Worm (Caenorhabditis elegans) whole organism, L4 larva: ENCODE measurements around the gene F40G12.11.
A peak's percentile ranks its signal among the peaks of the same experiment; 100 is the strongest.

ENCODE experiments used
- D1046.2 ChIP-seq: fragments of 200-800 bp; sonication (Bioruptor generic); IDR thresholded peaks from 2 replicates; pipeline ENCODE4 v1.3.6; 2022; ENCODE audit warnings: missing genetic modification characterization, missing compliant biosample characterization
- F44E2.7 ChIP-seq: fragments of 200-800 bp; sonication (Bioruptor generic); IDR thresholded peaks from 2 replicates; pipeline ENCODE4 v2.1.2; 2022; ENCODE audit warnings: missing genetic modification characterization, missing compliant biosample characterization
- T20F7.1 ChIP-seq: fragments of 200-800 bp; sonication (Bioruptor generic); optimal IDR thresholded peaks from 2 replicates; lab custom pipeline; 2018; ENCODE audit warnings: mild to moderate bottlenecking, missing genetic modification characterization, missing compliant biosample characterization
- Y48G9A.11 ChIP-seq: fragments of 200-800 bp; sonication (Bioruptor generic); IDR thresholded peaks from 2 replicates; pipeline ENCODE4 v1.3.6; 2022; ENCODE audit warnings: missing genetic modification reagents, missing genetic modification characterization, missing compliant biosample characterization
- Y5F2A.4 ChIP-seq: fragments of 200-800 bp; sonication (Bioruptor generic); optimal IDR thresholded peaks from 2 replicates; lab custom pipeline; 2018; ENCODE audit warnings: mild to moderate bottlenecking, missing genetic modification characterization, missing compliant biosample characterization
- Y75B8A.6 ChIP-seq: fragments of 200-800 bp; sonication (Bioruptor generic); IDR thresholded peaks from 2 replicates; pipeline ENCODE4 v1.3.6; 2022; ENCODE audit warnings: missing genetic modification reagents, missing genetic modification characterization, missing compliant biosample characterization
- ZK546.5 ChIP-seq, 2 experiments: sonication (generic microtip); optimal IDR thresholded peaks; 2 replicates each; lab custom pipeline; 2017; ENCODE audit warnings: missing biosample characterization in 2 of 2, missing genetic modification characterization in 2 of 2
- ama-1 ChIP-seq: fragments of 150-350 bp; optimal IDR thresholded peaks from 2 replicates; lab custom pipeline; 2014; ENCODE audit warnings: inconsistent platforms, mixed read lengths
- arid-1 ChIP-seq: fragments of 200-800 bp; sonication (Bioruptor generic); conservative IDR thresholded peaks from 2 replicates; pipeline ENCODE4 v1.3.6; 2022; ENCODE audit warnings: missing genetic modification reagents, missing genetic modification characterization, missing compliant biosample characterization
- ceh-28 ChIP-seq: fragments of 150-350 bp; optimal IDR thresholded peaks from 2 replicates; lab custom pipeline; 2014; ENCODE audit warnings: missing biosample characterization, missing genetic modification reagents, missing genetic modification characterization
- ceh-32 ChIP-seq: sonication (generic microtip); optimal IDR thresholded peaks from 2 replicates; lab custom pipeline; 2016; ENCODE audit warnings: mild to moderate bottlenecking, missing genetic modification characterization, missing compliant biosample characterization; ENCODE audit not compliant: poor library complexity
- cey-2 ChIP-seq: sonication (generic microtip); optimal IDR thresholded peaks from 3 replicates; lab custom pipeline; 2017; ENCODE audit warnings: missing genetic modification characterization, mild to moderate bottlenecking, missing compliant biosample characterization, antibody characterized with exemption, borderline replicate concordance; ENCODE audit not compliant: insufficient read depth
- daf-12 ChIP-seq: fragments of 150-350 bp; optimal IDR thresholded peaks from 2 replicates; lab custom pipeline; 2014; ENCODE audit warnings: missing biosample characterization, missing genetic modification reagents, missing genetic modification characterization
- daf-16 ChIP-seq, 3 experiments: sonication (generic microtip); optimal IDR thresholded peaks; 2 replicates each; lab custom pipeline; 2016 to 2017; ENCODE audit warnings: missing genetic modification characterization in 3 of 3, missing genetic modification reagents in 3 of 3, mild to moderate bottlenecking in 2 of 3, missing compliant biosample characterization in 2 of 3, missing biosample characterization in 1 of 3, moderate library complexity in 1 of 3
- daf-19 ChIP-seq: fragments of 200-800 bp; sonication (Bioruptor generic); conservative IDR thresholded peaks from 2 replicates; pipeline ENCODE4 v1.3.6; 2022; ENCODE audit warnings: missing genetic modification characterization, missing compliant biosample characterization
- dmd-8 ChIP-seq: fragments of 200-800 bp; sonication (Bioruptor generic); IDR thresholded peaks from 2 replicates; pipeline ENCODE4 v1.3.6; 2022; ENCODE audit warnings: missing genetic modification characterization, missing compliant biosample characterization
- duxl-1 ChIP-seq: sonication (generic microtip); optimal IDR thresholded peaks from 2 replicates; lab custom pipeline; 2016; ENCODE audit warnings: mild to moderate bottlenecking, missing genetic modification characterization, moderate library complexity, missing compliant biosample characterization; ENCODE audit not compliant: poor library complexity
- hif-1 ChIP-seq, 2 experiments: sonication (generic microtip); optimal IDR thresholded peaks; 2 replicates each; lab custom pipeline; 2016 to 2017; ENCODE audit warnings: missing compliant biosample characterization in 2 of 2, missing genetic modification characterization in 2 of 2, missing genetic modification reagents in 2 of 2, missing genotype in 2 of 2, mild to moderate bottlenecking in 1 of 2
- hlh-11 ChIP-seq: fragments of 200-800 bp; sonication (Bioruptor generic); optimal IDR thresholded peaks from 2 replicates; lab custom pipeline; 2018; ENCODE audit warnings: mild to moderate bottlenecking, missing genetic modification characterization, missing compliant biosample characterization
- hlh-30 ChIP-seq: sonication (generic microtip); optimal IDR thresholded peaks from 2 replicates; lab custom pipeline; 2017; ENCODE audit warnings: antibody characterized with exemption, mild to moderate bottlenecking, missing genetic modification characterization, missing compliant biosample characterization; ENCODE audit not compliant: insufficient read depth
- hmg-1.1 ChIP-seq: fragments of 200-800 bp; sonication (Bioruptor generic); IDR thresholded peaks from 2 replicates; pipeline ENCODE4 v1.3.6; 2022; ENCODE audit warnings: missing genetic modification reagents, missing genetic modification characterization, missing compliant biosample characterization
- lin-15B ChIP-seq: fragments of 150-350 bp; sonication (generic microtip); optimal IDR thresholded peaks from 3 replicates; lab custom pipeline; 2014; ENCODE audit warnings: missing biosample characterization, missing genetic modification characterization
- madf-5 ChIP-seq, 2 experiments: fragments of 200-800 bp; sonication (Bioruptor generic); IDR thresholded peaks; 2 replicates each; pipeline ENCODE4 v1.3.6; 2022; ENCODE audit warnings: missing compliant biosample characterization in 2 of 2, missing genetic modification characterization in 2 of 2
- mep-1 ChIP-seq: fragments of 150-350 bp; sonication (generic microtip); optimal IDR thresholded peaks from 3 replicates; lab custom pipeline; 2014; ENCODE audit warnings: missing biosample characterization, missing genetic modification characterization
- nhr-11 ChIP-seq: fragments of 150-350 bp; optimal IDR thresholded peaks from 2 replicates; lab custom pipeline; 2014; ENCODE audit warnings: missing biosample characterization, missing genetic modification characterization
- nhr-111 ChIP-seq: fragments of 200-800 bp; sonication (Bioruptor generic); optimal IDR thresholded peaks from 2 replicates; lab custom pipeline; 2018; ENCODE audit warnings: mild to moderate bottlenecking, missing genetic modification characterization, missing compliant biosample characterization
- nhr-28 ChIP-seq: fragments of 150-350 bp; optimal IDR thresholded peaks from 2 replicates; lab custom pipeline; 2014; ENCODE audit warnings: missing biosample characterization, missing genetic modification characterization
- nhr-48 ChIP-seq: sonication (generic microtip); optimal IDR thresholded peaks from 2 replicates; lab custom pipeline; 2016; ENCODE audit warnings: mild to moderate bottlenecking, missing genetic modification characterization, missing compliant biosample characterization
- nhr-77 ChIP-seq: fragments of 150-350 bp; optimal IDR thresholded peaks from 2 replicates; lab custom pipeline; 2014; ENCODE audit warnings: missing biosample characterization, missing genetic modification characterization
- php-3 ChIP-seq: fragments of 200-800 bp; sonication (Bioruptor generic); IDR thresholded peaks from 2 replicates; pipeline ENCODE4 v1.3.6; 2022; ENCODE audit warnings: missing genetic modification reagents, missing genetic modification characterization, missing compliant biosample characterization
- rbr-2 ChIP-seq: sonication (generic microtip); optimal IDR thresholded peaks from 2 replicates; lab custom pipeline; 2016; ENCODE audit warnings: missing genotype, missing genetic modification characterization, missing compliant biosample characterization
- sdz-12 ChIP-seq: fragments of 200-800 bp; sonication (Bioruptor generic); optimal IDR thresholded peaks from 2 replicates; lab custom pipeline; 2018; ENCODE audit warnings: mild to moderate bottlenecking, missing genetic modification characterization, missing compliant biosample characterization
- spr-3 ChIP-seq: fragments of 200-800 bp; sonication (Bioruptor generic); optimal IDR thresholded peaks from 2 replicates; lab custom pipeline; 2018; ENCODE audit warnings: mild to moderate bottlenecking, missing genetic modification characterization, missing compliant biosample characterization
- unc-39 ChIP-seq: sonication (generic microtip); optimal IDR thresholded peaks from 2 replicates; lab custom pipeline; 2017; ENCODE audit warnings: missing biosample characterization, missing genetic modification characterization
- unc-62 ChIP-seq, 3 experiments: fragments of 150-350 bp in 1 of 3; sonication (generic microtip); optimal IDR thresholded peaks in 2 of 3; peaks in 1 of 3; 1 replicate in 1 of 3; 2 replicates in 2 of 3; lab custom pipeline; 2014 to 2017; ENCODE audit warnings: missing biosample characterization in 3 of 3, missing genetic modification characterization in 3 of 3, missing genetic modification reagents in 3 of 3, missing genotype in 1 of 3
- vab-7 ChIP-seq: fragments of 200-800 bp; sonication (Bioruptor generic); IDR thresholded peaks from 2 replicates; pipeline ENCODE4 v1.3.6; 2022; ENCODE audit warnings: missing genetic modification reagents, missing genetic modification characterization, missing compliant biosample characterization
- zag-1 ChIP-seq: fragments of 150-350 bp; optimal IDR thresholded peaks from 2 replicates; lab custom pipeline; 2014; ENCODE audit warnings: missing biosample characterization, missing genetic modification characterization
- zfp-3 ChIP-seq: fragments of 200-800 bp; sonication (Bioruptor generic); conservative IDR thresholded peaks from 2 replicates; pipeline ENCODE4 v1.3.6; 2022; ENCODE audit warnings: missing genetic modification reagents, missing genetic modification characterization, missing compliant biosample characterization
- zip-11 ChIP-seq: fragments of 200-800 bp; sonication (Bioruptor generic); IDR thresholded peaks from 2 replicates; pipeline ENCODE4 v1.3.6; 2022; ENCODE audit warnings: missing genetic modification characterization, missing compliant biosample characterization
- ztf-11 ChIP-seq: fragments of 150-350 bp; optimal IDR thresholded peaks from 2 replicates; lab custom pipeline; 2014; ENCODE audit warnings: missing biosample characterization, missing genetic modification characterization

F40G12.11 gene

ce11 chrV:14312695-14313094 is 26.7 kb downstream of the F40G12.11 start, which contains the start of gene F14D7.8:
TSS of gene F14D7.8 (minus strand) at chrV:14312795.
- TF ChIP-seq ZK546.5 (tag; optimal IDR thresholded peaks at IDR 0.05; lab: Kevin White, UChicago) = no peak
- no peak for TF ChIP-seq zag-1 (tag; lab: Kevin White, UChicago)
- TF ChIP-seq zip-11 (GFP tag; lab: Robert Waterston, UW) = no peak
- TF ChIP-seq nhr-111 (GFP tag; lab: Kevin White, UChicago) = no peak
- no peak for TF ChIP-seq cey-2 (tag; lab: Kevin White, UChicago)
- no peak for TF ChIP-seq Y75B8A.6 (GFP tag; lab: Robert Waterston, UW)
- TF ChIP-seq sdz-12 = no peak
- TF ChIP-seq ztf-11 (tag; lab: Kevin White, UChicago) = no peak
- no peak for TF ChIP-seq hif-1 (tag; optimal IDR thresholded peaks at IDR 0.05; lab: Kevin White, UChicago)
- TF ChIP-seq ceh-32 (tag; lab: Kevin White, UChicago) = no peak

- TF ChIP-seq Y5F2A.4 (GFP tag; lab: Kevin White, UChicago) (no peak), lin-15B (tag; lab: Kevin White, UChicago) (no peak), unc-62 (GFP tag; optimal IDR thresholded peaks at IDR 0.05 in 1 of 2; lab: Kevin White, UChicago) (peak in 1 of 2 experiments; percentile 19), unc-62 (tag; optimal IDR thresholded peaks at IDR 0.05; lab: Kevin White, UChicago) (no peak), daf-16 (GFP tag; optimal IDR thresholded peaks at IDR 0.05; lab: Kevin White, UChicago) (no peak), daf-16 (tag; optimal IDR thresholded peaks at IDR 0.05; lab: Kevin White, UChicago) (no peak), daf-19 (GFP tag; lab: Robert Waterston, UW) (no peak)
Observed at ce11 chrV:14314236-14314635, 28.3 kb downstream of the F40G12.11 start, which contains the start of gene F47B8.1. TSS of gene F47B8.1 (minus strand) at chrV:14314336.

DNA sequence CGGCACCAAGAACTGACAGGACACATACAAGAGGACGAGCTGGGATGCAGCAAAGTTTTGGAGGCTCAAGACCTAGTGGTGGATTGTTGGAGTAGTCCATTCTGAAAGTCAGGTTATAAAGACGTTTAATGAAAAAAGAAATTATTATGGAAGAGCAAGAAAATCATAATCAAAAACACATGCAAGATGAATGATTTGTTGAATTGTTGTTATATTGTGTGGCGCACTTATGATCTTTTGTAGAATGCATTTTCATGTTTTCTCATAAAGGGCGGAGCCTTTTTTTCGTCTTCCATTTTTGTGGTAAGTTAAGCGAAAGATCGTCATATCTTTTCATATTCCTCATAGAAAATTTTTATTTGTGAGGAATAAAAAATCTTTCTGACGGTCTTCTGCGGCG is 30.6 kb downstream of the F40G12.11 start, which contains the start of gene F47B8.2:
TSS of gene F47B8.2 (minus strand) at position 101 of the 400 bp plus-strand sequence.
- TF ChIP-seq mep-1 (no peak), zip-11 (GFP tag; lab: Robert Waterston, UW) (no peak), nhr-77 (tag; lab: Kevin White, UChicago) (no peak), zfp-3 (no peak), ztf-11 (tag; lab: Kevin White, UChicago) (no peak), hlh-11 (no peak), nhr-48 (tag; lab: Kevin White, UChicago) (no peak), D1046.2 (no peak), ceh-28 (tag; lab: Kevin White, UChicago) (no peak), php-3 (GFP tag; lab: Robert Waterston, UW) (no peak), dmd-8 (GFP tag; lab: Robert Waterston, UW) (no peak), Y48G9A.11 (GFP tag; lab: Robert Waterston, UW) (no peak)

ce11 chrV:14317204-14317603 is 31.2 kb downstream of the F40G12.11 start:
- TF ChIP-seq hlh-30 (tag; lab: Kevin White, UChicago) = peak; percentile 47
- TF ChIP-seq madf-5 (GFP tag; IDR thresholded peaks at IDR 0.05; lab: Robert Waterston, UW) = no peak
- TF ChIP-seq vab-7 (GFP tag; lab: Robert Waterston, UW) = no peak
- no peak for TF ChIP-seq spr-3 (GFP tag; lab: Kevin White, UChicago)
- no peak for TF ChIP-seq unc-39 (tag; lab: Kevin White, UChicago)
- TF ChIP-seq nhr-48 (tag; lab: Kevin White, UChicago) = no peak
- TF ChIP-seq hmg-1.1 (GFP tag; lab: Robert Waterston, UW) = no peak
- no peak for TF ChIP-seq duxl-1 (tag; lab: Kevin White, UChicago)
- no peak for TF ChIP-seq Y75B8A.6 (GFP tag; lab: Robert Waterston, UW)
- no peak for TF ChIP-seq unc-62 (GFP tag; optimal IDR thresholded peaks at IDR 0.05 in 1 of 2; lab: Kevin White, UChicago)
- TF ChIP-seq unc-62 (tag; optimal IDR thresholded peaks at IDR 0.05; lab: Kevin White, UChicago) = no peak
- no peak for TF ChIP-seq F44E2.7 (GFP tag; lab: Robert Waterston, UW)
- TF ChIP-seq ama-1 (lab: Kevin White, UChicago) = no peak
- TF ChIP-seq nhr-28 (tag; lab: Kevin White, UChicago) = peak; percentile 20
- no peak for TF ChIP-seq arid-1 (GFP tag; lab: Robert Waterston, UW)
- TF ChIP-seq rbr-2 (tag; lab: Kevin White, UChicago) = no peak
- no peak for TF ChIP-seq T20F7.1 (GFP tag; lab: Kevin White, UChicago)
- no peak for TF ChIP-seq nhr-11 (tag; lab: Kevin White, UChicago)
- no peak for TF ChIP-seq daf-12 (tag; lab: Kevin White, UChicago)
